Fruit fly (Drosophila melanogaster): ENCODE measurements around the gene mnb.
A peak's percentile ranks its signal among the peaks of the same experiment; 100 is the strongest.

Gene mnb

dm6 chrX:17887208-17887627, at the start of gene mnb:
mnb (minus strand) TSS chrX:17887222.
- TF ChIP-seq Dif (GFP tag; optimal IDR thresholded peaks at IDR 0.05; ENCODE audit: partially characterized antibody) (no peak), usp (GFP tag; optimal IDR thresholded peaks at IDR 0.05) (no peak), dsf (GFP tag; optimal IDR thresholded peaks at IDR 0.05; ENCODE audit: borderline replicate concordance) (no peak), Hnf4 (GFP tag; optimal IDR thresholded peaks at IDR 0.05) (peak; percentile 63), N (GFP tag; optimal IDR thresholded peaks at IDR 0.05) (no peak), Jra (GFP tag; optimal IDR thresholded peaks at IDR 0.05) (peak; percentile 14), Hr83 (GFP tag; optimal IDR thresholded peaks at IDR 0.05; ENCODE audit: poor library complexity, severe bottlenecking) (no peak), Myc (optimal IDR thresholded peaks at IDR 0.05) (peak; percentile 65), pan (optimal IDR thresholded peaks at IDR 0.05) (no peak), jim (GFP tag; optimal IDR thresholded peaks at IDR 0.05) (no peak), psq (GFP tag; optimal IDR thresholded peaks at IDR 0.05) (no peak), Sp1 (GFP tag; optimal IDR thresholded peaks at IDR 0.05) (no peak), dmrt93B (GFP tag; optimal IDR thresholded peaks at IDR 0.05) (no peak), sage (GFP tag; optimal IDR thresholded peaks at IDR 0.05) (no peak), Dfd (GFP tag; optimal IDR thresholded peaks at IDR 0.05) (no peak), woc (GFP tag; optimal IDR thresholded peaks at IDR 0.05) (no peak), h (GFP tag; optimal IDR thresholded peaks at IDR 0.05) (no peak), CG32264 (GFP tag; optimal IDR thresholded peaks at IDR 0.05) (no peak), dl (GFP tag; optimal IDR thresholded peaks at IDR 0.05; ENCODE audit: insufficient read depth in 1 of 2, partially characterized antibody in 2 of 2) (no peak), Vsx2 (GFP tag; optimal IDR thresholded peaks at IDR 0.05; ENCODE audit: partially characterized antibody) (no peak), HLH106 (tag; optimal IDR thresholded peaks at IDR 0.05) (peak; percentile 33), foxo (GFP tag; optimal IDR thresholded peaks at IDR 0.05) (peak in 1 of 2 experiments; percentile 45), CG9705 (GFP tag; optimal IDR thresholded peaks at IDR 0.05) (no peak), ey (GFP tag; optimal IDR thresholded peaks at IDR 0.05) (peak; percentile 14), Abd-B (GFP tag; optimal IDR thresholded peaks at IDR 0.05) (no peak), br (GFP tag; optimal IDR thresholded peaks at IDR 0.05) (no peak)

- TF ChIP-seq ey (GFP tag; optimal IDR thresholded peaks at IDR 0.05) (no peak), Hr83 (GFP tag; optimal IDR thresholded peaks at IDR 0.05; ENCODE audit: poor library complexity, severe bottlenecking) (no peak), Mio (GFP tag; optimal IDR thresholded peaks at IDR 0.05) (no peak), CG32264 (GFP tag; optimal IDR thresholded peaks at IDR 0.05) (no peak), sage (GFP tag; optimal IDR thresholded peaks at IDR 0.05) (no peak), HLH106 (tag; optimal IDR thresholded peaks at IDR 0.05) (no peak), tai (GFP tag; optimal IDR thresholded peaks at IDR 0.05) (no peak), jim (GFP tag; optimal IDR thresholded peaks at IDR 0.05) (no peak), usp (GFP tag; optimal IDR thresholded peaks at IDR 0.05) (no peak), Vsx2 (GFP tag; optimal IDR thresholded peaks at IDR 0.05; ENCODE audit: partially characterized antibody) (no peak), brk (GFP tag; optimal IDR thresholded peaks at IDR 0.05) (no peak), dsf (GFP tag; optimal IDR thresholded peaks at IDR 0.05; ENCODE audit: borderline replicate concordance) (no peak), dl (GFP tag; optimal IDR thresholded peaks at IDR 0.05; ENCODE audit: insufficient read depth in 1 of 2, partially characterized antibody in 2 of 2) (no peak), CG9705 (GFP tag; optimal IDR thresholded peaks at IDR 0.05) (no peak), Rel (GFP tag; optimal IDR thresholded peaks at IDR 0.05) (no peak), Rel (tag; optimal IDR thresholded peaks at IDR 0.05) (no peak)
Observed at dm6 chrX:17924034-17924433, 37.0 kb upstream of the mnb start.

dm6 chrX:17917564-17918233, 30.7 kb upstream of the mnb start:
- no peak for TF ChIP-seq GATAd (GFP tag; optimal IDR thresholded peaks at IDR 0.05)
- TF ChIP-seq Vsx2 (GFP tag; optimal IDR thresholded peaks at IDR 0.05; ENCODE audit: partially characterized antibody) = peak; percentile 65

- TF ChIP-seq HLH106 (tag; optimal IDR thresholded peaks at IDR 0.05) (no peak), tai (GFP tag; optimal IDR thresholded peaks at IDR 0.05) (no peak), CrebA (GFP tag; optimal IDR thresholded peaks at IDR 0.05; ENCODE audit: borderline replicate concordance) (no peak), Hr78 (GFP tag; optimal IDR thresholded peaks at IDR 0.05) (no peak), dl (GFP tag; optimal IDR thresholded peaks at IDR 0.05; ENCODE audit: insufficient read depth in 1 of 2, partially characterized antibody in 2 of 2) (no peak), Mio (GFP tag; optimal IDR thresholded peaks at IDR 0.05) (no peak), h (GFP tag; optimal IDR thresholded peaks at IDR 0.05) (no peak), psq (GFP tag; optimal IDR thresholded peaks at IDR 0.05) (no peak), Hr83 (GFP tag; optimal IDR thresholded peaks at IDR 0.05; ENCODE audit: poor library complexity, severe bottlenecking) (no peak)
Observed at dm6 chrX:17915929-17916328, 28.9 kb upstream of the mnb start.
